Fruit fly (Drosophila melanogaster): ENCODE measurements around the gene Cks85A.
A peak's percentile ranks its signal among the peaks of the same experiment; 100 is the strongest.

Cks85A gene

DNA sequence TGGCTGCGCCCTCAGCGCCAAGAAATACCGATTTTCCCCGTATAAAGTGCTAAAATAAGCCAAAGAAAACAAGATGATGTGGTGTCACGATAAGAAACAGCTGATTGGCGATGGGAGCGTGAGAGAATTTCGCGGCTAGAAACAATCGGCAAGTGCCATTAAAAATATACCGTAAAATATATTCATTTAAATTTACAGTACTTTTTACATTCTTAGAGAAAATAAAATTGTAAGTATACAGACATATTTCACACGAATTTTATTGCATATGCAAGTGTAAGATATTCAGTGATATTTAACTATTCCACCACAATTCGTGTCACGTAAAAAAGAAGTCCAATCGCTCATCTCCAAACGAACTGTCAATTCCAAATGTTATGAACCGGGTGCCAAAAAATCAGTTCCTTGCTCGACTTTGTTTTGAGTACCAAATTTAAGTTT lies 41.7 kb downstream of the Cks85A start, which contains the start of the genes Unc50, CG11755 and CG8043:
TSS of gene Unc50 (minus strand) at position 54 of the 441 bp plus-strand sequence.
TSS of gene CG11755 (plus strand) at position 356 of the 441 bp plus-strand sequence.
TSS of gene CG8043 (plus strand) at position 356 of the 441 bp plus-strand sequence.
- TF ChIP-seq Hnf4 (GFP tag; optimal IDR thresholded peaks at IDR 0.05) = no peak
- TF ChIP-seq CG9705 (GFP tag; optimal IDR thresholded peaks at IDR 0.05) = peak; percentile 80
- TF ChIP-seq Dfd (GFP tag; optimal IDR thresholded peaks at IDR 0.05) = no peak
- no peak for TF ChIP-seq Abd-B (GFP tag; optimal IDR thresholded peaks at IDR 0.05)
- TF ChIP-seq foxo (GFP tag; optimal IDR thresholded peaks at IDR 0.05) = peak in 1 of 2 experiments; percentile 83
- TF ChIP-seq dsf (GFP tag; optimal IDR thresholded peaks at IDR 0.05; ENCODE audit: borderline replicate concordance) = peak; percentile 79
- no peak for TF ChIP-seq brk (GFP tag; optimal IDR thresholded peaks at IDR 0.05)
- no peak for TF ChIP-seq Jra (GFP tag; optimal IDR thresholded peaks at IDR 0.05)
- TF ChIP-seq HLH106 (tag; optimal IDR thresholded peaks at IDR 0.05) = peak; percentile 85
- TF ChIP-seq sv (GFP tag; optimal IDR thresholded peaks at IDR 0.05) = peak; percentile 72
- TF ChIP-seq jim (GFP tag; optimal IDR thresholded peaks at IDR 0.05) = no peak
- TF ChIP-seq br (GFP tag; optimal IDR thresholded peaks at IDR 0.05) = peak; percentile 76
- TF ChIP-seq CrebA (GFP tag; optimal IDR thresholded peaks at IDR 0.05; ENCODE audit: borderline replicate concordance) = no peak
- no peak for TF ChIP-seq lola (GFP tag; optimal IDR thresholded peaks at IDR 0.05)
- no peak for TF ChIP-seq usp (GFP tag; optimal IDR thresholded peaks at IDR 0.05)
- TF ChIP-seq dl (GFP tag; optimal IDR thresholded peaks at IDR 0.05; ENCODE audit: insufficient read depth in 1 of 2, partially characterized antibody in 2 of 2) = no peak
- TF ChIP-seq dmrt93B (GFP tag; optimal IDR thresholded peaks at IDR 0.05) = peak; percentile 74
- peak; percentile 79 for TF ChIP-seq OdsH (GFP tag; optimal IDR thresholded peaks at IDR 0.05)
- TF ChIP-seq psq (GFP tag; optimal IDR thresholded peaks at IDR 0.05) = peak; percentile 70
- no peak for TF ChIP-seq GATAd (GFP tag; optimal IDR thresholded peaks at IDR 0.05)
- peak; percentile 73 for TF ChIP-seq sage (GFP tag; optimal IDR thresholded peaks at IDR 0.05)
- TF ChIP-seq Dif (GFP tag; optimal IDR thresholded peaks at IDR 0.05; ENCODE audit: partially characterized antibody) = no peak
- TF ChIP-seq Vsx2 (GFP tag; optimal IDR thresholded peaks at IDR 0.05; ENCODE audit: partially characterized antibody) = no peak
- TF ChIP-seq Mio (GFP tag; optimal IDR thresholded peaks at IDR 0.05) = no peak
- TF ChIP-seq rgr (GFP tag; optimal IDR thresholded peaks at IDR 0.05) = peak; percentile 82
- peak; percentile 49 for TF ChIP-seq CG32264 (GFP tag; optimal IDR thresholded peaks at IDR 0.05)
- peak; percentile 95 for TF ChIP-seq woc (GFP tag; optimal IDR thresholded peaks at IDR 0.05)
- TF ChIP-seq Hr78 (GFP tag; optimal IDR thresholded peaks at IDR 0.05) = no peak
- TF ChIP-seq N (GFP tag; optimal IDR thresholded peaks at IDR 0.05) = no peak
- TF ChIP-seq fru (GFP tag; optimal IDR thresholded peaks at IDR 0.05) = peak; percentile 82
- no peak for TF ChIP-seq tai (GFP tag; optimal IDR thresholded peaks at IDR 0.05)
- TF ChIP-seq ey (GFP tag; optimal IDR thresholded peaks at IDR 0.05) = peak; percentile 74
- peak; percentile 74 for TF ChIP-seq Sp1 (GFP tag; optimal IDR thresholded peaks at IDR 0.05)
- peak; percentile 47 for TF ChIP-seq Hr83 (GFP tag; optimal IDR thresholded peaks at IDR 0.05; ENCODE audit: poor library complexity, severe bottlenecking)
- peak; percentile 86 for TF ChIP-seq h (GFP tag; optimal IDR thresholded peaks at IDR 0.05)
- no peak for TF ChIP-seq pan (optimal IDR thresholded peaks at IDR 0.05)
- peak; percentile 24 for TF ChIP-seq Myc (optimal IDR thresholded peaks at IDR 0.05)
- no peak for TF ChIP-seq Rel (GFP tag; optimal IDR thresholded peaks at IDR 0.05)
- peak; percentile 48 for TF ChIP-seq Rel (tag; optimal IDR thresholded peaks at IDR 0.05)

DNA sequence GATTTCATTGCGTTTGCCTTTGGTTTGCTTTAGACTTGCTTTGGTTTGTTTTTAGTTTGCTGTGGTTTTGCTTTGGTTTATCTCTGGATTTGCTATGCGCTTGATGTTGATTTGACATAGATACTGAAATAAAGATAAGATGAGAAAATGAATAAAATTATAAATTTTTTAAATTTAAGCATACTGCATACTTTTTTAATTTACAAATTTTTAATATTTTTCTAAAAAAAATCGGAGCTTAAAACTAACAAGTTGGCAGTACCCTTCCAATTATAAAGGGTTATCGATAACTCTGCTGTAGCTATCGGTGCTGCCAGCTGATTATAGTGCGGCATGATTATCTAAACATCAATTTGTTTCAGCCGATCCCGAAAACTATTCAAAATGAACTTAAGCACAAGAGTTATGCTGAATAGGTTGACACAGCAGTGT lies 44.4 kb downstream of the Cks85A start, which contains the start of gene mRpL19:
TSS of gene mRpL19 (plus strand) at position 307 of the 432 bp plus-strand sequence.
- no peak for TF ChIP-seq brk (GFP tag; optimal IDR thresholded peaks at IDR 0.05)
- no peak for TF ChIP-seq ey (GFP tag; optimal IDR thresholded peaks at IDR 0.05)
- TF ChIP-seq br (GFP tag; optimal IDR thresholded peaks at IDR 0.05) = no peak
- no peak for TF ChIP-seq dl (GFP tag; optimal IDR thresholded peaks at IDR 0.05; ENCODE audit: insufficient read depth in 1 of 2, partially characterized antibody in 2 of 2)
- TF ChIP-seq fru (GFP tag; optimal IDR thresholded peaks at IDR 0.05) = peak; percentile 28
- TF ChIP-seq usp (GFP tag; optimal IDR thresholded peaks at IDR 0.05) = no peak
- no peak for TF ChIP-seq lola (GFP tag; optimal IDR thresholded peaks at IDR 0.05)
- peak; percentile 15 for TF ChIP-seq woc (GFP tag; optimal IDR thresholded peaks at IDR 0.05)
- TF ChIP-seq jim (GFP tag; optimal IDR thresholded peaks at IDR 0.05) = no peak
- no peak for TF ChIP-seq dmrt93B (GFP tag; optimal IDR thresholded peaks at IDR 0.05)
- TF ChIP-seq Dfd (GFP tag; optimal IDR thresholded peaks at IDR 0.05) = no peak
- TF ChIP-seq psq (GFP tag; optimal IDR thresholded peaks at IDR 0.05) = peak; percentile 15
- TF ChIP-seq Jra (GFP tag; optimal IDR thresholded peaks at IDR 0.05) = no peak
- TF ChIP-seq CrebA (GFP tag; optimal IDR thresholded peaks at IDR 0.05; ENCODE audit: borderline replicate concordance) = no peak
- TF ChIP-seq Hr83 (GFP tag; optimal IDR thresholded peaks at IDR 0.05; ENCODE audit: poor library complexity, severe bottlenecking) = no peak
- TF ChIP-seq Sp1 (GFP tag; optimal IDR thresholded peaks at IDR 0.05) = peak; percentile 43
- no peak for TF ChIP-seq pan (optimal IDR thresholded peaks at IDR 0.05)
- TF ChIP-seq OdsH (GFP tag; optimal IDR thresholded peaks at IDR 0.05) = peak; percentile 31
- peak; percentile 50 for TF ChIP-seq HLH106 (tag; optimal IDR thresholded peaks at IDR 0.05)
- TF ChIP-seq GATAd (GFP tag; optimal IDR thresholded peaks at IDR 0.05) = no peak
- TF ChIP-seq sv (GFP tag; optimal IDR thresholded peaks at IDR 0.05) = no peak
- TF ChIP-seq dsf (GFP tag; optimal IDR thresholded peaks at IDR 0.05; ENCODE audit: borderline replicate concordance) = no peak
- peak; percentile 26 for TF ChIP-seq Hnf4 (GFP tag; optimal IDR thresholded peaks at IDR 0.05)
- TF ChIP-seq CG32264 (GFP tag; optimal IDR thresholded peaks at IDR 0.05) = no peak
- no peak for TF ChIP-seq Myc (optimal IDR thresholded peaks at IDR 0.05)
- no peak for TF ChIP-seq Dif (GFP tag; optimal IDR thresholded peaks at IDR 0.05; ENCODE audit: partially characterized antibody)
- no peak for TF ChIP-seq Abd-B (GFP tag; optimal IDR thresholded peaks at IDR 0.05)
- no peak for TF ChIP-seq rgr (GFP tag; optimal IDR thresholded peaks at IDR 0.05)
- TF ChIP-seq N (GFP tag; optimal IDR thresholded peaks at IDR 0.05) = no peak
- TF ChIP-seq Rel (GFP tag; optimal IDR thresholded peaks at IDR 0.05) = no peak
- peak; percentile 0 for TF ChIP-seq Rel (tag; optimal IDR thresholded peaks at IDR 0.05)
- TF ChIP-seq Vsx2 (GFP tag; optimal IDR thresholded peaks at IDR 0.05; ENCODE audit: partially characterized antibody) = no peak
- TF ChIP-seq foxo (GFP tag; optimal IDR thresholded peaks at IDR 0.05) = peak in 1 of 2 experiments; percentile 45
- TF ChIP-seq CG9705 (GFP tag; optimal IDR thresholded peaks at IDR 0.05) = no peak
- no peak for TF ChIP-seq Mio (GFP tag; optimal IDR thresholded peaks at IDR 0.05)
- TF ChIP-seq h (GFP tag; optimal IDR thresholded peaks at IDR 0.05) = peak; percentile 22
- TF ChIP-seq Hr78 (GFP tag; optimal IDR thresholded peaks at IDR 0.05) = no peak
- no peak for TF ChIP-seq tai (GFP tag; optimal IDR thresholded peaks at IDR 0.05)
- peak; percentile 37 for TF ChIP-seq sage (GFP tag; optimal IDR thresholded peaks at IDR 0.05)
